Worm (Caenorhabditis elegans): ENCODE data around the gene T28A8.2.

DNA sequence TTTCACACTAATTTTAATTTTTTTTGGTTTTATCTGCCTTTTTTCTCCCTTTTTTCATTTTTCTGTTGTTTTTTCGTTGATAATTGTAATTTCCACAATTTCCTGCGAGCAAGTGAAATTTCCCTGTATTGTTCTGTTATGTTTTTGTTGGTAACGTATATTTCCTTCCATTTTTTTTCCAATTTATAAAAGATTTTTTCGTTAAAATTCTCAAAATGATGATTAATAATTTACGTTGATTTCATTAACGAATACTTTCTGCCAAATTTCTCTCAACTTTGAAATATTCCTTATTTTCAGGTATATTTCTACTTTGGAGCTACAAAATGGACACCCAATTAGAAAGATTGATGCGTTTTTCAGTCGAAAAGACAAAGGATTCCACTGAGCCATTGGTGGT is 7.0 kb upstream of the T28A8.2 start, which contains the start of gene T28A8.8:
- no peak for TF ChIP-seq egl-27 (tag; optimal IDR thresholded peaks at IDR 0.05)
- no peak for TF ChIP-seq elt-3 (tag; optimal IDR thresholded peaks at IDR 0.05)
- TF ChIP-seq lin-39 (tag; optimal IDR thresholded peaks at IDR 0.05) = no peak

All from whole organism, L2 larva.